Fruit fly (Drosophila melanogaster) whole organism, embryonic: ENCODE measurements around the gene CG11158.
A peak's percentile ranks its signal among the peaks of the same experiment; 100 is the strongest.

ENCODE experiments used
- B-H2 ChIP-seq: fragments of 200-800 bp; sonication (Bioruptor generic); optimal IDR thresholded peaks from 2 replicates; lab custom pipeline; 2018; ENCODE audit warnings: missing biosample characterization, mild to moderate bottlenecking, missing genetic modification characterization
- Bgb ChIP-seq: fragments of 200-800 bp; sonication (Bioruptor generic); IDR thresholded peaks from 2 replicates; pipeline ENCODE4 v1.3.6; 2022; ENCODE audit warnings: missing biosample characterization, missing genetic modification characterization; ENCODE audit not compliant: partially characterized antibody
- CG10267 ChIP-seq: fragments of 200-800 bp; sonication (Bioruptor generic); optimal IDR thresholded peaks from 2 replicates; lab custom pipeline; 2018; ENCODE audit warnings: missing biosample characterization, mild to moderate bottlenecking, missing genetic modification characterization, moderate library complexity
- CG12659 ChIP-seq: fragments of 200-800 bp; sonication (Bioruptor generic); optimal IDR thresholded peaks from 3 replicates; lab custom pipeline; 2017; ENCODE audit warnings: mild to moderate bottlenecking, missing biosample characterization, missing genetic modification reagents, missing genetic modification characterization
- CG13287 ChIP-seq: fragments of 200-800 bp; sonication (Bioruptor generic); IDR thresholded peaks from 2 replicates; pipeline ENCODE4 v1.3.6; 2022; ENCODE audit warnings: missing biosample characterization, missing genetic modification characterization; ENCODE audit not compliant: partially characterized antibody
- CG13775 ChIP-seq: fragments of 200-800 bp; sonication (Bioruptor generic); optimal IDR thresholded peaks from 3 replicates; lab custom pipeline; 2017; ENCODE audit warnings: missing biosample characterization, mild to moderate bottlenecking, missing genetic modification characterization
- CG14441 ChIP-seq: fragments of 200-800 bp; sonication (Bioruptor generic); IDR thresholded peaks from 2 replicates; pipeline ENCODE4 v1.3.6; 2022; ENCODE audit warnings: missing biosample characterization, missing genetic modification characterization
- CG14965 ChIP-seq: fragments of 200-800 bp; sonication (Bioruptor generic); optimal IDR thresholded peaks from 2 replicates; lab custom pipeline; 2016; ENCODE audit warnings: missing biosample characterization, missing genetic modification characterization, borderline replicate concordance
- CG1647 ChIP-seq: fragments of 200-800 bp; sonication (Bioruptor generic); optimal IDR thresholded peaks from 3 replicates; lab custom pipeline; 2016; ENCODE audit warnings: missing biosample characterization, missing genetic modification characterization
- CG16813 ChIP-seq: fragments of 200-800 bp; sonication (Bioruptor generic); IDR thresholded peaks from 3 replicates; pipeline ENCODE4 v1.3.6; 2022; ENCODE audit warnings: missing biosample characterization, missing genetic modification characterization; ENCODE audit not compliant: partially characterized antibody
- CG17802 ChIP-seq: fragments of 200-800 bp; sonication (Bioruptor generic); optimal IDR thresholded peaks from 2 replicates; lab custom pipeline; 2018; ENCODE audit warnings: missing biosample characterization, mild to moderate bottlenecking, missing genetic modification characterization, moderate library complexity
- CG2116 ChIP-seq: fragments of 200-800 bp; sonication (Bioruptor generic); optimal IDR thresholded peaks from 3 replicates; lab custom pipeline; 2018; ENCODE audit warnings: missing biosample characterization, mild to moderate bottlenecking, missing genetic modification characterization
- CG2129 ChIP-seq: fragments of 200-800 bp; sonication (Bioruptor generic); IDR thresholded peaks from 2 replicates; pipeline ENCODE4 v1.3.6; 2022; ENCODE audit warnings: missing biosample characterization, missing genetic modification characterization; ENCODE audit not compliant: partially characterized antibody
- CG2875 ChIP-seq: fragments of 200-800 bp; sonication (Bioruptor generic); optimal IDR thresholded peaks from 2 replicates; lab custom pipeline; 2017; ENCODE audit warnings: missing biosample characterization, mild to moderate bottlenecking, missing genetic modification characterization, missing genetic modification reagents
- CG30020 ChIP-seq: fragments of 200-800 bp; optimal IDR thresholded peaks from 2 replicates; lab custom pipeline; 2019; ENCODE audit warnings: missing biosample characterization, mild to moderate bottlenecking, missing genetic modification characterization, moderate library complexity
- CG31365 ChIP-seq: fragments of 200-800 bp; sonication (Bioruptor generic); optimal IDR thresholded peaks from 2 replicates; lab custom pipeline; 2018; ENCODE audit warnings: missing biosample characterization, mild to moderate bottlenecking, missing genetic modification characterization
- CG32532 ChIP-seq: fragments of 200-800 bp; sonication (Bioruptor generic); IDR thresholded peaks from 2 replicates; pipeline ENCODE4 v1.3.6; 2022; ENCODE audit warnings: missing biosample characterization, missing genetic modification characterization
- CG34422 ChIP-seq: fragments of 200-800 bp; sonication (Bioruptor generic); IDR thresholded peaks from 3 replicates; pipeline ENCODE4 v1.3.6; 2022; ENCODE audit warnings: missing biosample characterization, missing genetic modification characterization
- CG42726 ChIP-seq: fragments of 200-800 bp; sonication (Bioruptor generic); IDR thresholded peaks from 2 replicates; pipeline ENCODE4 v1.3.6; 2022; ENCODE audit warnings: missing biosample characterization, missing genetic modification characterization; ENCODE audit not compliant: partially characterized antibody
- CG4328 ChIP-seq: fragments of 200-800 bp; sonication (Bioruptor generic); optimal IDR thresholded peaks from 3 replicates; lab custom pipeline; 2017; ENCODE audit warnings: missing biosample characterization, missing genetic modification reagents, missing genetic modification characterization
- CG4360 ChIP-seq: fragments of 200-800 bp; sonication (Bioruptor generic); IDR thresholded peaks from 2 replicates; pipeline ENCODE4 v1.3.6; 2022; ENCODE audit warnings: missing biosample characterization, missing genetic modification characterization
- CG6791 ChIP-seq: fragments of 200-800 bp; sonication (Bioruptor generic); IDR thresholded peaks from 3 replicates; pipeline ENCODE4 v1.3.6; 2022; ENCODE audit warnings: missing biosample characterization, missing genetic modification characterization; ENCODE audit not compliant: partially characterized antibody
- CG8924 ChIP-seq: fragments of 200-800 bp; optimal IDR thresholded peaks from 3 replicates; lab custom pipeline; 2019; ENCODE audit warnings: missing biosample characterization, mild to moderate bottlenecking, missing genetic modification characterization, moderate library complexity
- CkIIα-i1 ChIP-seq: fragments of 200-800 bp; sonication (Bioruptor generic); IDR thresholded peaks from 2 replicates; pipeline ENCODE4 v1.3.6; 2022; ENCODE audit warnings: missing biosample characterization, missing genetic modification characterization
- Dll ChIP-seq: fragments of 200-800 bp; sonication (Bioruptor generic); IDR thresholded peaks from 4 replicates; pipeline ENCODE4 v1.3.6; 2022; ENCODE audit warnings: missing biosample characterization, missing genetic modification characterization; ENCODE audit not compliant: partially characterized antibody
- Doc3 ChIP-seq: fragments of 200-800 bp; sonication (Bioruptor generic); IDR thresholded peaks from 3 replicates; pipeline ENCODE4 v1.3.6; 2022; ENCODE audit warnings: missing biosample characterization, missing genetic modification characterization; ENCODE audit not compliant: partially characterized antibody
- Dp ChIP-seq: fragments of 200-800 bp; sonication (Bioruptor generic); optimal IDR thresholded peaks from 2 replicates; lab custom pipeline; 2018; ENCODE audit warnings: missing biosample characterization, mild to moderate bottlenecking, missing genetic modification characterization, moderate library complexity
- Dref ChIP-seq: fragments of 200-800 bp; sonication (Bioruptor generic); IDR thresholded peaks from 2 replicates; pipeline ENCODE4 v1.3.6; 2022; ENCODE audit warnings: missing biosample characterization, missing genetic modification characterization
- E2f2 ChIP-seq: fragments of 200-800 bp; sonication (Bioruptor generic); IDR thresholded peaks from 2 replicates; pipeline ENCODE4 v1.3.6; 2022; ENCODE audit warnings: missing biosample characterization, missing genetic modification characterization
- Ets97D ChIP-seq: fragments of 200-800 bp; sonication (Bioruptor generic); optimal IDR thresholded peaks from 3 replicates; lab custom pipeline; 2016; ENCODE audit warnings: missing biosample characterization, missing genetic modification characterization
- Hr51 ChIP-seq, 2 experiments: fragments of 200-800 bp; sonication (Bioruptor generic); optimal IDR thresholded peaks; 2 replicates in 1 of 2; 3 replicates in 1 of 2; lab custom pipeline; 2016 to 2018; ENCODE audit warnings: missing biosample characterization in 2 of 2, missing genetic modification characterization in 2 of 2, mild to moderate bottlenecking in 1 of 2, moderate library complexity in 1 of 2
- Nf-YC ChIP-seq: fragments of 200-800 bp; optimal IDR thresholded peaks from 3 replicates; lab custom pipeline; 2019; ENCODE audit warnings: missing biosample characterization, mild to moderate bottlenecking, missing genetic modification characterization, moderate library complexity
- Spps ChIP-seq: fragments of 200-800 bp; sonication (Bioruptor generic); optimal IDR thresholded peaks from 2 replicates; lab custom pipeline; 2018; ENCODE audit warnings: missing biosample characterization, mild to moderate bottlenecking, missing genetic modification characterization
- TFAM ChIP-seq: fragments of 200-800 bp; sonication (Bioruptor generic); optimal IDR thresholded peaks from 2 replicates; lab custom pipeline; 2017; ENCODE audit warnings: missing biosample characterization, missing genetic modification characterization, inconsistent platforms
- croc ChIP-seq: fragments of 200-800 bp; sonication (Bioruptor generic); conservative IDR thresholded peaks from 3 replicates; pipeline ENCODE4 v1.3.6; 2022; ENCODE audit warnings: missing biosample characterization, missing genetic modification characterization
- ems ChIP-seq: fragments of 200-800 bp; sonication (Bioruptor generic); optimal IDR thresholded peaks from 3 replicates; lab custom pipeline; 2016; ENCODE audit warnings: missing biosample characterization, missing genetic modification characterization
- ftz-f1 ChIP-seq: fragments of 200-800 bp; sonication (Bioruptor generic); optimal IDR thresholded peaks from 2 replicates; lab custom pipeline; 2016; ENCODE audit warnings: missing biosample characterization, missing genetic modification characterization
- gro ChIP-seq: fragments of 200-800 bp; sonication (Bioruptor generic); optimal IDR thresholded peaks from 2 replicates; lab custom pipeline; 2016; ENCODE audit warnings: missing biosample characterization, missing genetic modification characterization
- hb ChIP-seq: fragments of 200-800 bp; sonication (Bioruptor generic); IDR thresholded peaks from 3 replicates; pipeline ENCODE4 v1.3.6; 2022; ENCODE audit warnings: missing biosample characterization, missing genetic modification characterization; ENCODE audit not compliant: partially characterized antibody
- insv ChIP-seq, 2 experiments: fragments of 200-800 bp; sonication (Bioruptor generic); optimal IDR thresholded peaks; 3 replicates each; lab custom pipeline; 2016 to 2018; ENCODE audit warnings: missing biosample characterization in 2 of 2, missing genetic modification characterization in 2 of 2
- jumu ChIP-seq: fragments of 200-800 bp; sonication (Bioruptor generic); optimal IDR thresholded peaks from 3 replicates; lab custom pipeline; 2016; ENCODE audit warnings: missing biosample characterization, missing genetic modification characterization
- knrl ChIP-seq: fragments of 200-800 bp; sonication (Bioruptor generic); IDR thresholded peaks from 3 replicates; pipeline ENCODE4 v1.3.6; 2022; ENCODE audit warnings: missing biosample characterization, missing genetic modification characterization; ENCODE audit not compliant: partially characterized antibody
- nerfin-1 ChIP-seq: fragments of 200-800 bp; sonication (Bioruptor generic); optimal IDR thresholded peaks from 3 replicates; lab custom pipeline; 2019; ENCODE audit warnings: missing biosample characterization, mild to moderate bottlenecking, missing genetic modification characterization, moderate library complexity
- nmo ChIP-seq: fragments of 200-800 bp; sonication (Bioruptor generic); optimal IDR thresholded peaks from 2 replicates; lab custom pipeline; 2018; ENCODE audit warnings: missing biosample characterization, mild to moderate bottlenecking, missing genetic modification characterization, moderate library complexity
- onecut ChIP-seq: fragments of 200-800 bp; sonication (Bioruptor generic); IDR thresholded peaks from 2 replicates; pipeline ENCODE4 v1.3.6; 2022; ENCODE audit warnings: missing biosample characterization, missing genetic modification characterization
- row ChIP-seq: fragments of 200-800 bp; sonication (Bioruptor generic); IDR thresholded peaks from 3 replicates; pipeline ENCODE4 v1.3.6; 2022; ENCODE audit warnings: missing biosample characterization, missing genetic modification characterization
- sens-2 ChIP-seq: fragments of 200-800 bp; sonication (Bioruptor generic); IDR thresholded peaks from 2 replicates; pipeline ENCODE4 v1.3.6; 2022; ENCODE audit warnings: missing biosample characterization, missing genetic modification characterization
- tin ChIP-seq: fragments of 200-800 bp; sonication (Bioruptor generic); optimal IDR thresholded peaks from 3 replicates; lab custom pipeline; 2016; ENCODE audit warnings: missing biosample characterization, missing genetic modification characterization
- unc-4 ChIP-seq: fragments of 200-800 bp; sonication (Bioruptor generic); IDR thresholded peaks from 2 replicates; pipeline ENCODE4 v1.3.6; 2022; ENCODE audit warnings: missing biosample characterization, missing genetic modification characterization; ENCODE audit not compliant: partially characterized antibody

CG11158 gene

dm6 chrX:13717982-13718402 is 35.2 kb downstream of the CG11158 start, which contains the start of gene Nadsyn (continued):
- TF ChIP-seq nmo (GFP tag; lab: Kevin White, UChicago) (peak; percentile 18), unc-4 (peak; percentile 81), CG31365 (tag; lab: Kevin White, UChicago) (no peak), CG17802 (tag; lab: Kevin White, UChicago) (no peak), insv (GFP tag; optimal IDR thresholded peaks at IDR 0.05; lab: Kevin White, UChicago) (peak; percentile 59 to 93), CG4328 (GFP tag; lab: Kevin White, UChicago) (no peak), CG2129 (GFP tag; lab: Robert Waterston, UW) (peak; percentile 65; the same call in 1 of the 2 replicates), CG2116 (GFP tag; lab: Kevin White, UChicago) (peak; percentile 49), Doc3 (GFP tag; lab: Robert Waterston, UW) (peak; percentile 79), CG30020 (tag; lab: Kevin White, UChicago) (peak; percentile 7), Spps (no peak), CG16813 (GFP tag; lab: Robert Waterston, UW) (peak; percentile 80), jumu (GFP tag; lab: Kevin White, UChicago) (no peak), Ets97D (peak; percentile 25), CG8924 (tag; lab: Kevin White, UChicago) (no peak), tin (GFP tag; lab: Kevin White, UChicago) (no peak), CG42726 (GFP tag; lab: Robert Waterston, UW) (peak; percentile 66; the same call in 1 of the 2 replicates), CG32532 (no peak), Hr51 (GFP tag; optimal IDR thresholded peaks at IDR 0.05; lab: Kevin White, UChicago) (no peak), CG34422 (GFP tag; lab: Robert Waterston, UW) (0 out of 3 replicates have a peak, but pooled peaks have one; percentile 31), Dll (GFP tag; lab: Robert Waterston, UW) (peak; percentile 82), CG12659 (GFP tag; lab: Kevin White, UChicago) (peak; percentile 49), CG13287 (GFP tag; lab: Robert Waterston, UW) (peak; percentile 85), ems (GFP tag; lab: Kevin White, UChicago) (no peak), Dref (GFP tag; lab: Robert Waterston, UW) (peak; percentile 85), croc (GFP tag; lab: Robert Waterston, UW) (no peak), Bgb (GFP tag; lab: Robert Waterston, UW) (peak; percentile 84), Nf-YC (tag; lab: Kevin White, UChicago) (peak; percentile 80), CG10267 (tag; lab: Kevin White, UChicago) (peak; percentile 13), B-H2 (no peak), CG6791 (GFP tag; lab: Robert Waterston, UW) (peak; percentile 80), CG14965 (GFP tag; lab: Kevin White, UChicago) (no peak), CG14441 (GFP tag; lab: Robert Waterston, UW) (no peak), gro (GFP tag; lab: Kevin White, UChicago) (no peak), nerfin-1 (tag; lab: Kevin White, UChicago) (peak; percentile 20), ftz-f1 (GFP tag; lab: Kevin White, UChicago) (peak; percentile 74), CG1647 (GFP tag; lab: Kevin White, UChicago) (no peak), CG13775 (GFP tag; lab: Kevin White, UChicago) (no peak), CG2875 (GFP tag; lab: Kevin White, UChicago) (no peak), row (GFP tag; lab: Robert Waterston, UW) (peak; percentile 65), CkIIα-i1 (GFP tag; lab: Robert Waterston, UW) (no peak), CG4360 (GFP tag; lab: Robert Waterston, UW) (no peak), onecut (peak; percentile 70), knrl (GFP tag; lab: Robert Waterston, UW) (peak; percentile 84), hb (peak; percentile 74; the same call in 2 of the 3 replicates), sens-2 (no peak), TFAM (GFP tag; lab: Kevin White, UChicago) (no peak), Dp (GFP tag; lab: Kevin White, UChicago) (peak; percentile 55), E2f2 (GFP tag; lab: Robert Waterston, UW) (peak; percentile 77)
